Worm (Caenorhabditis elegans) whole organism, L2 larva: Measurements from ENCODE around the gene npr-39.

ENCODE experiments used
- C34F6.9 ChIP-seq: fragments of 150-350 bp; optimal IDR thresholded peaks from 2 replicates; lab custom pipeline; 2014; ENCODE audit warnings: missing biosample characterization, missing genetic modification characterization
- R02D3.7 ChIP-seq: fragments of 150-350 bp; optimal IDR thresholded peaks from 2 replicates; lab custom pipeline; 2014; ENCODE audit warnings: missing biosample characterization, missing genetic modification characterization
- ZK546.5 ChIP-seq: sonication (generic microtip); optimal IDR thresholded peaks from 2 replicates; lab custom pipeline; 2017; ENCODE audit warnings: missing biosample characterization, missing genetic modification characterization
- alr-1 ChIP-seq: fragments of 150-350 bp; optimal IDR thresholded peaks from 2 replicates; lab custom pipeline; 2014; ENCODE audit warnings: missing biosample characterization, missing genetic modification characterization
- aly-2 ChIP-seq: fragments of 150-350 bp; optimal IDR thresholded peaks from 2 replicates; lab custom pipeline; 2014; ENCODE audit warnings: missing biosample characterization, missing genetic modification characterization
- blmp-1 ChIP-seq: sonication (generic microtip); optimal IDR thresholded peaks from 2 replicates; lab custom pipeline; 2017; ENCODE audit warnings: missing genetic modification characterization, mild to moderate bottlenecking, missing compliant biosample characterization, antibody characterized with exemption, moderate library complexity; ENCODE audit not compliant: insufficient read depth
- ceh-16 ChIP-seq: fragments of 150-350 bp; optimal IDR thresholded peaks from 2 replicates; lab custom pipeline; 2014; ENCODE audit warnings: missing biosample characterization, missing genetic modification characterization
- ceh-82 ChIP-seq: fragments of 150-350 bp; optimal IDR thresholded peaks from 2 replicates; lab custom pipeline; 2014; ENCODE audit warnings: missing biosample characterization, missing genetic modification characterization
- crh-2 ChIP-seq: sonication (generic microtip); optimal IDR thresholded peaks from 2 replicates; lab custom pipeline; 2017; ENCODE audit warnings: missing biosample characterization, missing genetic modification characterization
- dmd-4 ChIP-seq: sonication (generic microtip); optimal IDR thresholded peaks from 2 replicates; lab custom pipeline; 2017; ENCODE audit warnings: missing biosample characterization, missing genetic modification characterization
- egl-27 ChIP-seq: sonication (generic microtip); optimal IDR thresholded peaks from 3 replicates; lab custom pipeline; 2017; ENCODE audit warnings: missing biosample characterization, missing genetic modification reagents, missing genetic modification characterization
- elt-1 ChIP-seq: fragments of 150-350 bp; optimal IDR thresholded peaks from 2 replicates; lab custom pipeline; 2014; ENCODE audit warnings: missing biosample characterization, missing genetic modification characterization
- elt-3 ChIP-seq: sonication (generic microtip); optimal IDR thresholded peaks from 2 replicates; lab custom pipeline; 2017; ENCODE audit warnings: missing biosample characterization, missing genetic modification characterization
- fos-1 ChIP-seq: fragments of 150-350 bp; optimal IDR thresholded peaks from 2 replicates; lab custom pipeline; 2014; ENCODE audit warnings: missing biosample characterization, missing genetic modification characterization
- gmeb-1 ChIP-seq: fragments of 150-350 bp; optimal IDR thresholded peaks from 2 replicates; lab custom pipeline; 2014; ENCODE audit warnings: missing biosample characterization, missing genetic modification characterization
- lin-13 ChIP-seq: fragments of 150-350 bp; optimal IDR thresholded peaks from 2 replicates; lab custom pipeline; 2014; ENCODE audit warnings: missing biosample characterization, missing genetic modification reagents, missing genetic modification characterization
- lsy-2 ChIP-seq, 2 experiments: fragments of 150-350 bp in 1 of 2; sonication (generic microtip) in 1 of 2; optimal IDR thresholded peaks; 2 replicates each; lab custom pipeline; 2014 to 2017; ENCODE audit warnings: missing biosample characterization in 2 of 2, missing genetic modification characterization in 2 of 2
- mab-5 ChIP-seq: fragments of 150-350 bp; optimal IDR thresholded peaks from 2 replicates; lab custom pipeline; 2014; ENCODE audit warnings: missing biosample characterization, missing genetic modification characterization
- mbf-1 ChIP-seq: sonication (generic microtip); optimal IDR thresholded peaks from 2 replicates; lab custom pipeline; 2017; ENCODE audit warnings: missing biosample characterization, missing genetic modification characterization
- mdl-1 ChIP-seq, 2 experiments: fragments of 150-350 bp in 1 of 2; sonication (generic microtip) in 1 of 2; optimal IDR thresholded peaks; 2 replicates each; lab custom pipeline; 2017; ENCODE audit warnings: missing biosample characterization in 2 of 2, missing genetic modification characterization in 2 of 2
- nhr-10 ChIP-seq: sonication (generic microtip); optimal IDR thresholded peaks from 2 replicates; lab custom pipeline; 2017; ENCODE audit warnings: missing biosample characterization, missing genetic modification characterization
- nhr-11 ChIP-seq: fragments of 150-350 bp; optimal IDR thresholded peaks from 2 replicates; lab custom pipeline; 2014; ENCODE audit warnings: missing biosample characterization, missing genetic modification characterization
- nhr-12 ChIP-seq: fragments of 150-350 bp; optimal IDR thresholded peaks from 2 replicates; lab custom pipeline; 2014; ENCODE audit warnings: missing biosample characterization, missing genetic modification characterization
- nhr-129 ChIP-seq: fragments of 150-350 bp; optimal IDR thresholded peaks from 2 replicates; lab custom pipeline; 2014; ENCODE audit warnings: missing biosample characterization, missing genetic modification characterization
- nhr-21 ChIP-seq: fragments of 150-350 bp; optimal IDR thresholded peaks from 2 replicates; lab custom pipeline; 2014; ENCODE audit warnings: missing biosample characterization, missing genetic modification characterization
- nhr-23 ChIP-seq: fragments of 150-350 bp; optimal IDR thresholded peaks from 2 replicates; lab custom pipeline; 2014; ENCODE audit warnings: missing biosample characterization, missing genetic modification reagents, missing genetic modification characterization
- nhr-6 ChIP-seq: fragments of 150-350 bp; optimal IDR thresholded peaks from 2 replicates; lab custom pipeline; 2014; ENCODE audit warnings: missing biosample characterization, missing genetic modification characterization
- nhr-77 ChIP-seq: fragments of 150-350 bp; optimal IDR thresholded peaks from 2 replicates; lab custom pipeline; 2014; ENCODE audit warnings: missing biosample characterization, missing genetic modification characterization
- sem-4 ChIP-seq: fragments of 150-350 bp; optimal IDR thresholded peaks from 2 replicates; lab custom pipeline; 2014; ENCODE audit warnings: missing biosample characterization, missing genetic modification reagents, missing genetic modification characterization
- skn-1 ChIP-seq: sonication (generic microtip); optimal IDR thresholded peaks from 2 replicates; lab custom pipeline; 2017; ENCODE audit warnings: missing biosample characterization, missing genetic modification characterization
- sma-9 ChIP-seq, 2 experiments: fragments of 150-350 bp in 1 of 2; sonication (generic microtip) in 1 of 2; optimal IDR thresholded peaks; 2 replicates each; lab custom pipeline; 2014 to 2016; ENCODE audit warnings: missing genetic modification characterization in 2 of 2, mild to moderate bottlenecking in 1 of 2, missing biosample characterization in 1 of 2, missing compliant biosample characterization in 1 of 2, missing genetic modification reagents in 1 of 2, moderate library complexity in 1 of 2
- snpc-4 ChIP-seq: fragments of 150-350 bp; optimal IDR thresholded peaks from 2 replicates; lab custom pipeline; 2014; ENCODE audit warnings: missing biosample characterization, missing genetic modification characterization
- unc-39 ChIP-seq: fragments of 150-350 bp; optimal IDR thresholded peaks from 2 replicates; lab custom pipeline; 2014; ENCODE audit warnings: missing biosample characterization, missing genetic modification characterization
- unc-55 ChIP-seq: fragments of 150-350 bp; sonication (generic microtip); optimal IDR thresholded peaks from 3 replicates; lab custom pipeline; 2014; ENCODE audit warnings: missing biosample characterization, missing genetic modification reagents, missing genetic modification characterization
- unc-62 ChIP-seq: fragments of 150-350 bp; optimal IDR thresholded peaks from 2 replicates; lab custom pipeline; 2014; ENCODE audit warnings: missing biosample characterization, missing genetic modification reagents, missing genetic modification characterization
- ztf-4 ChIP-seq: fragments of 150-350 bp; optimal IDR thresholded peaks from 2 replicates; lab custom pipeline; 2014; ENCODE audit warnings: missing biosample characterization, missing genetic modification characterization

The npr-39 gene

DNA sequence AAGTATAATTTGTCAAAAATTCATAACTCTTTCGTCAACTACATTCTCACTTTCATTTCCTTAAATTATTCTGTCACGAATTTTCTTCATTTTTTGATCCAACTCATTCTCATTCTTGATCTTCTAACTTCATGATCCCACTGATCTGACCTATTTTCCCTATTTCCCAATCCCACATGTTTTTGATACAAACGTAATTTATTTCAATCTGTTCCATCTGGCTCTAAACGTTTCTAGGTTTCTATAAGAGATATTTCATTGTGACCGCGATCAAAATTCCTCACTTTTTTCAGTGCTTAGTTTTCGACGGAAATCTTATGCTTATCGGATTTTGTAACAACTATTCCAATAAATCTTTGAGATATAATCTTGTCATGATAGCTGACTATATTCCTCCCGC is 1.2 kb upstream of the npr-39 start:
- no peak for TF ChIP-seq nhr-6 (tag; lab: Kevin White, UChicago)
- no peak for TF ChIP-seq alr-1 (tag; lab: Kevin White, UChicago)
- no peak for TF ChIP-seq unc-55 (GFP tag; lab: Kevin White, UChicago)
- no peak for TF ChIP-seq elt-3
- no peak for TF ChIP-seq ceh-82 (tag; lab: Kevin White, UChicago)
- no peak for TF ChIP-seq blmp-1 (tag; lab: Kevin White, UChicago)
- TF ChIP-seq mbf-1 (tag; lab: Kevin White, UChicago), result no peak
- no peak for TF ChIP-seq gmeb-1
- no peak for TF ChIP-seq ztf-4 (tag; lab: Kevin White, UChicago)
- TF ChIP-seq lin-13 (GFP tag; lab: Kevin White, UChicago), result no peak
- TF ChIP-seq nhr-10 (tag; lab: Kevin White, UChicago), result no peak
- no peak for TF ChIP-seq nhr-11 (tag; lab: Kevin White, UChicago)
- no peak for TF ChIP-seq nhr-21 (tag; lab: Kevin White, UChicago)
- no peak for TF ChIP-seq nhr-129

DNA sequence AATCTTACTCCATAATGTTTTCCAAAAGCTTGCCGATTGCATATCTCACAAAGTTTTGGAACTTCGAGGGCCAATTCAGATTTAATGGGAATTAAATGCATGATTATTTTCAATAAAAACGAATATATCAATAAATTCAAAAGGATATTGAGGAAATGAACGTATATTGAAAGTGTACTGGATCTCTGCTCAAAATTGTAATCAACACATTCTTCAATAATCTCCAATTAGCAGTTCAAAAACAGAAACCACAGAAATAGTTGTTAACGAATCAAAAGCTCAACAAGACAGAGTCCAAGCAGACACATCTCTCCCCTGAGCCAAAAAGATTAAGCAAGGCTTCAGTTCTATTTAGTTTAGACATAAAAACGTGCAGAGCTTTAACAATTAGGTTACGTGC is 3.7 kb downstream of the npr-39 start, which contains the start of gene nhr-192:
Gene nhr-192, minus strand, starts transcription at position 101 of the 400 bp plus-strand sequence.
- TF ChIP-seq nhr-23 (no peak), nhr-10 (tag; lab: Kevin White, UChicago) (no peak), R02D3.7 (no peak), crh-2 (tag; lab: Kevin White, UChicago) (no peak), lsy-2 (tag; optimal IDR thresholded peaks at IDR 0.05; lab: Kevin White, UChicago) (no peak), snpc-4 (tag; lab: Kevin White, UChicago) (no peak), dmd-4 (no peak), elt-1 (tag; lab: Kevin White, UChicago) (no peak), unc-55 (GFP tag; lab: Kevin White, UChicago) (no peak), alr-1 (tag; lab: Kevin White, UChicago) (no peak), aly-2 (tag; lab: Kevin White, UChicago) (no peak), sem-4 (tag; lab: Kevin White, UChicago) (no peak)
- TF ChIP-seq, all 48 proteins: peak for 0

DNA sequence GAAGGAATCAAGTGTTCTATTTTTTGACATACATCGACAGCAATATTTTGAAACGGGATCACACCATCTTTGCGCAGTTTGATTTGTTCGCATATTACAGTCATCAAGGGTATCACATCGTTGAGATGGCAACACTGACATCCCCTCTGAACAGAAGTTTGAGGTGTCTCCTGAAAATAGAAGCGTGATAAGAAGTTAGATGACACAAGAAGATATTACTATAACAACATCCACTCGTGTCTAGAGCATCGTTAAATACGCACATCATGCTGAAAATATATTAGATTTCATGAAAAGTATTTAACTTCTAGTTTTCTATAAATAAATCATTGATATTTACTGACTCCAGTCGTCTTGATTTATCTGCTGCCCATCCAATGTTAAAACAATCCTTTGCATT is 5.9 kb downstream of the npr-39 start:
- no peak for TF ChIP-seq sma-9 (GFP tag; optimal IDR thresholded peaks at IDR 0.05; lab: Kevin White, UChicago)
- no peak for TF ChIP-seq sma-9 (tag; optimal IDR thresholded peaks at IDR 0.05; lab: Kevin White, UChicago)
- no peak for TF ChIP-seq snpc-4 (tag; lab: Kevin White, UChicago)
- no peak for TF ChIP-seq lsy-2 (tag; optimal IDR thresholded peaks at IDR 0.05; lab: Kevin White, UChicago)

DNA sequence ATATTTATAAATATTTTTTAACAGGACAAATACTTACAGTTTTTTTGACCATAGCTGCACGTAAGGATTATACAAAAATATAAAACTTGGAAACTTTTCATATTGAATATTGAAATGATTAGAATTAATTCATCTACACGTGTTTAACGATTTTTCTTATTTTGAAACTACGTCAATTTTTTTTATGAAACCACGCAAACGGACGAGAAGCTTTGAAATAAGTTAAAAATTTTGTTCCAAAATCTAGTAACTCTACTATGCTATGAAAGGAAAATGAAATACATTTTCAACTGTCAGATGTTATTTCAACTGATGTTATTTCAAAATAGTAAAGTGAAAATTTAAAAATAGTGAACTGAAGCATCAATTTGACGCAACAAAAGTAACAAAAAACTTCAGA is 6.9 kb downstream of the npr-39 start, which contains the start of gene F57A8.6:
Gene F57A8.6, minus strand, starts transcription at position 101 of the 400 bp plus-strand sequence.
- TF ChIP-seq mab-5 (tag; lab: Kevin White, UChicago) (no peak), unc-39 (tag; lab: Kevin White, UChicago) (no peak), nhr-12 (tag; lab: Kevin White, UChicago) (no peak), fos-1 (tag; lab: Kevin White, UChicago) (no peak), sem-4 (tag; lab: Kevin White, UChicago) (no peak), mdl-1 (tag; optimal IDR thresholded peaks at IDR 0.05; lab: Kevin White, UChicago) (no peak), elt-3 (no peak), R02D3.7 (no peak), mbf-1 (tag; lab: Kevin White, UChicago) (no peak), nhr-11 (tag; lab: Kevin White, UChicago) (no peak), sma-9 (GFP tag; optimal IDR thresholded peaks at IDR 0.05; lab: Kevin White, UChicago) (no peak), sma-9 (tag; optimal IDR thresholded peaks at IDR 0.05; lab: Kevin White, UChicago) (no peak), ceh-16 (tag; lab: Kevin White, UChicago) (no peak), ztf-4 (tag; lab: Kevin White, UChicago) (no peak), nhr-77 (tag; lab: Kevin White, UChicago) (no peak), skn-1 (tag; lab: Kevin White, UChicago) (no peak), ZK546.5 (no peak), blmp-1 (tag; lab: Kevin White, UChicago) (no peak), egl-27 (tag; lab: Kevin White, UChicago) (no peak)

DNA sequence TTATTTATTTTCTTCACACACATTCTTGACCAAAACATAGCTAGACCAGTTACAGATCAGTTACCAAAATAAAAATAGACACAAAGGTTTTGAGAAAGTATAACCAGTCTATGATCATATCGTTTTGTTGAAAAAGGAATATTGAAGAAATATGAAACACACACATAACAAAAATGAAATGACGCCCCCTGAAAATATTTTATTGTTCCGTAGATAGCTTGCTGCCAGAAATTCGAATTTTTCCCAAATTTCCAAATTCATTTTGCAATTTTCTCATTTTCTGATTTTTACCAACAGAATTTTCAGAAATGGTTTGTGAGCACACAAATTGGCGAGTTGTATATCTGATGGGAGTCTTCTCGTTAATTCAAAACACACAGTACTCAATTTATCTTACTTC is 8.6 kb downstream of the npr-39 start, which contains the start of gene F57A8.7:
Gene F57A8.7, plus strand, starts transcription at position 301 of the 400 bp plus-strand sequence.
- TF ChIP-seq alr-1 (tag; lab: Kevin White, UChicago) (no peak), unc-62 (GFP tag; lab: Kevin White, UChicago) (no peak), elt-3 (no peak), C34F6.9 (no peak), nhr-11 (tag; lab: Kevin White, UChicago) (no peak), sem-4 (tag; lab: Kevin White, UChicago) (no peak), fos-1 (tag; lab: Kevin White, UChicago) (no peak), lsy-2 (tag; optimal IDR thresholded peaks at IDR 0.05; lab: Kevin White, UChicago) (no peak), nhr-77 (tag; lab: Kevin White, UChicago) (no peak), egl-27 (tag; lab: Kevin White, UChicago) (no peak), nhr-23 (no peak), mab-5 (tag; lab: Kevin White, UChicago) (no peak), nhr-10 (tag; lab: Kevin White, UChicago) (no peak), ceh-16 (tag; lab: Kevin White, UChicago) (no peak), ztf-4 (tag; lab: Kevin White, UChicago) (no peak), nhr-129 (no peak), nhr-12 (tag; lab: Kevin White, UChicago) (no peak)
